Worm (Caenorhabditis elegans): Measurements from ENCODE around the gene F58F12.4.

The F58F12.4 gene

DNA sequence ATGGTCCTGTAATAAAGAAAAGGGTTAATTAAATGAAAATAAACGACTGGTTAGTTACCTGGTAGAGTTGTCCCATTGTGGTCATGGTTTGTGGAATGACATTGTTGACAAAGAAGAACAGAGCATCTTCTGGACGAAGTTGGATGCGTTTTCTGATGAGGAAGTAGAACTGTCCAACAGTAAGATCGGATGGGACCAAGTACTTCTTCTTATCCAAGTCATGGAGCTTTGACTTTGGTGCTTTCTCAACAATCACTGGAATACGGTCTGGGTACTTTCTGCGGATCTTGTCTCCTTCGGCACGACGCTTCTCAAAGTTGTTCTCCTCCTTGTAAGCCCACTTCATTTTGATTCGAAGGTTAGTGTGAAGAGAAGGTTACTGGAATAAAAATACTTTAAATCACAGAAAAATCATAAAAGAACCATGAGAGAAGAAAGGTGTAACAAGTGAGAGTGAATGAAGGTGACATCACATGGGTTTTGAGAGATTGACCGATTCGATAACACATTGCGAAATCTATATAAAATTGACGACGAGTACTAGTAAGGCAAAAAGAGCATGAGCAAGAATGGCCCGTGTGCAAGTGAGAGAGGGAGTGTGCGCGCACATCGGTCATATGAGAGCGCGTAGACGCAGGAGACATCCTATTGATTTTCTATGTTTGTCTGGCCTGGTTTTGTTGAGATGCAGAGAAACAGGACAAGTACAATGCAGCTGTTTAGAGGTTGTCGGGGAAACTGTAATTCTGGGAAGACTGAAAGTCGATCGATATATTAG, 39.0 kb upstream of the F58F12.4 start, which contains the start of gene lgg-1 (continued):
- peak; percentile 45 for TF ChIP-seq egl-27 (tag; optimal IDR thresholded peaks at IDR 0.05)

DNA sequence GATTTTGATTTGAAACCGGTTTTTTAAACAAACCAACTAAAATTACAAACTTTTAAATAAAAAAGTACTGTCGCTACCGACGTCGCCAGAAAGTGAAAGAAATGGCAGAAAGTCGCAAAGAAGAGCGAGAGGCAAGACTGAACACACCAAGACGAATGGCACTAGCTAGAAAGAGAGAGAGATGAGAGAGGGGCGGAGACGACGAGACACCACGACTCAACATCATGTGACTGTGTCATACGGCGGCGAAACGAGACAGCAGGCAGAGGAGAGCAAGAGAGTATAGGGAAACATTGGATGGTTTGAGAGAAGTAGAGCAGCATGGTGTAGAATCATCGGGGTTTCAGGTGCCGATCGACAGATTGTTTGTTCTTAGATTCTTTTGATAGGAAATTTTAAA, 38.2 kb upstream of the F58F12.4 start:
- TF ChIP-seq ceh-16 (tag; optimal IDR thresholded peaks at IDR 0.05) (peak; percentile 84), unc-39 (tag; optimal IDR thresholded peaks at IDR 0.05) (no peak), mbf-1 (tag; optimal IDR thresholded peaks at IDR 0.05) (no peak), elt-1 (tag; optimal IDR thresholded peaks at IDR 0.05) (peak; percentile 66), sem-4 (tag; optimal IDR thresholded peaks at IDR 0.05) (peak; percentile 87), lin-13 (GFP tag; optimal IDR thresholded peaks at IDR 0.05) (peak; percentile 83), sma-9 (GFP tag; optimal IDR thresholded peaks at IDR 0.05) (peak; percentile 96), sma-9 (tag; optimal IDR thresholded peaks at IDR 0.05) (no peak), gmeb-1 (tag; optimal IDR thresholded peaks at IDR 0.05) (peak; percentile 83), ama-1 (optimal IDR thresholded peaks at IDR 0.05) (peak; percentile 99), aly-2 (tag; optimal IDR thresholded peaks at IDR 0.05) (no peak), zag-1 (tag; optimal IDR thresholded peaks at IDR 0.05) (peak; percentile 58), nhr-12 (tag; optimal IDR thresholded peaks at IDR 0.05) (no peak), unc-55 (GFP tag; optimal IDR thresholded peaks at IDR 0.05) (peak; percentile 89), nhr-21 (tag; optimal IDR thresholded peaks at IDR 0.05) (peak; percentile 92), mdl-1 (tag; optimal IDR thresholded peaks at IDR 0.05) (peak; percentile 56 to 87), fos-1 (tag; optimal IDR thresholded peaks at IDR 0.05) (peak; percentile 92), nhr-77 (tag; optimal IDR thresholded peaks at IDR 0.05) (no peak), lsy-2 (tag; optimal IDR thresholded peaks at IDR 0.05) (peak; percentile 72 to 92), alr-1 (tag; optimal IDR thresholded peaks at IDR 0.05) (no peak), unc-62 (GFP tag; optimal IDR thresholded peaks at IDR 0.05) (peak; percentile 64), nhr-129 (tag; optimal IDR thresholded peaks at IDR 0.05) (peak; percentile 95), ztf-4 (tag; optimal IDR thresholded peaks at IDR 0.05) (peak; percentile 89), nhr-25 (tag; optimal IDR thresholded peaks at IDR 0.05) (peak; percentile 96), ztf-11 (tag; optimal IDR thresholded peaks at IDR 0.05) (no peak), dmd-4 (tag; optimal IDR thresholded peaks at IDR 0.05) (no peak), nhr-6 (tag; optimal IDR thresholded peaks at IDR 0.05) (peak; percentile 65), nhr-237 (tag; optimal IDR thresholded peaks at IDR 0.05) (peak; percentile 61), snpc-4 (tag; optimal IDR thresholded peaks at IDR 0.05) (peak; percentile 47), blmp-1 (tag; optimal IDR thresholded peaks at IDR 0.05; ENCODE audit: insufficient read depth) (peak; percentile 90), Y55F3AM.14 (GFP tag; optimal IDR thresholded peaks at IDR 0.05) (peak; percentile 56), F13H6.1 (tag; optimal IDR thresholded peaks at IDR 0.05) (peak; percentile 95), nhr-10 (tag; optimal IDR thresholded peaks at IDR 0.05) (peak; percentile 56), egl-27 (tag; optimal IDR thresholded peaks at IDR 0.05) (peak; percentile 84), R02D3.7 (tag; optimal IDR thresholded peaks at IDR 0.05) (no peak), ceh-82 (tag; optimal IDR thresholded peaks at IDR 0.05) (peak; percentile 44), peb-1 (tag; optimal IDR thresholded peaks at IDR 0.05) (no peak), ztf-1 (GFP tag; conservative IDR thresholded peaks at IDR 0.05) (no peak), mab-5 (tag; optimal IDR thresholded peaks at IDR 0.05) (peak; percentile 90), elt-3 (tag; optimal IDR thresholded peaks at IDR 0.05) (no peak), sma-3 (GFP tag; optimal IDR thresholded peaks at IDR 0.05) (peak; percentile 95), nhr-23 (tag; optimal IDR thresholded peaks at IDR 0.05) (no peak), ZK546.5 (tag; optimal IDR thresholded peaks at IDR 0.05) (no peak), skn-1 (tag; optimal IDR thresholded peaks at IDR 0.05) (no peak), lin-11 (tag; optimal IDR thresholded peaks at IDR 0.05) (peak; percentile 82), crh-2 (tag; optimal IDR thresholded peaks at IDR 0.05) (peak; percentile 96), C34F6.9 (tag; optimal IDR thresholded peaks at IDR 0.05) (peak; percentile 98), nhr-11 (tag; optimal IDR thresholded peaks at IDR 0.05) (no peak), lin-39 (tag; optimal IDR thresholded peaks at IDR 0.05) (no peak)

Data from whole organism, L2 larva.